Fruit fly (Drosophila melanogaster) whole organism, pupa: ENCODE data around the gene ppk14.

Experiments used
- CG32121 ChIP-seq: fragments of 200-800 bp; sonication (Bioruptor generic); IDR thresholded peaks from 2 replicates; pipeline ENCODE4 v1.3.6; 2022; ENCODE audit warnings: missing biosample characterization, missing genetic modification characterization
- CG9948 ChIP-seq: fragments of 200-800 bp; sonication (Bioruptor generic); optimal IDR thresholded peaks from 2 replicates; lab custom pipeline; 2018; ENCODE audit warnings: missing biosample characterization, mild to moderate bottlenecking, missing genetic modification characterization, moderate library complexity
- EcR ChIP-seq: fragments of 200-800 bp; sonication (Bioruptor generic); optimal IDR thresholded peaks from 3 replicates; lab custom pipeline; 2019; ENCODE audit warnings: missing biosample characterization, missing genetic modification characterization, mild to moderate bottlenecking, moderate library complexity, missing genetic modification reagents
- fd96Ca ChIP-seq: fragments of 200-800 bp; sonication (Bioruptor generic); IDR thresholded peaks from 3 replicates; pipeline ENCODE4 v1.3.6; 2022; ENCODE audit warnings: missing biosample characterization, missing genetic modification characterization

DNA sequence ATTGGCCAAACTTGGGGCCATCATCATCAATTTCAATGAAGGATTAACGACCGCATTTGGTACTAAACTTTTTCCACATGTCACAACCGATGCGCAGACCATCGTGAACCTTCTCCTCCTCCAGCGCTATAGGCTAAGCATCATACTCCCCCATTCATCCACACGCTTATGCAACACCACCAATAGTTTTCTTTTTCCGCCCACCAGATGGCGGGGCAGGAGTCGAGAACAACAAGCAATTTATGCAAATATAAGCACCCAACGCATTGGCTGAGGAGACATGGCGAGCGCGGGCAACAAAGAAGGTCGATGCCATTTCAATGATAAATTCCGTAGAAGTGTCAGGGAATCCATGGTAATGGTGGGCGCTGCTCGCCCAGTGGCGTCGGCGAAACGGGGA is 36.7 kb downstream of the ppk14 start:
- TF ChIP-seq EcR (GFP tag; lab: Kevin White, UChicago): no peak
- TF ChIP-seq fd96Ca (GFP tag; lab: Robert Waterston, UW): no peak
- TF ChIP-seq CG9948: no peak
- no peak for TF ChIP-seq CG32121 (GFP tag; lab: Robert Waterston, UW)
